Worm (Caenorhabditis elegans) whole organism, mixed stage, embryonic: ENCODE measurements around the gene F57F4.1.
A peak's percentile ranks its signal among the peaks of the same experiment; 100 is the strongest.

Experiments used
- M03D4.4 ChIP-seq: sonication (generic microtip); optimal IDR thresholded peaks from 2 replicates; lab custom pipeline; 2017; ENCODE audit warnings: mild to moderate bottlenecking, missing genetic modification characterization, missing compliant biosample characterization
- bed-3 ChIP-seq: fragments of 200-800 bp; sonication (Bioruptor generic); optimal IDR thresholded peaks from 3 replicates; lab custom pipeline; 2018; ENCODE audit warnings: mild to moderate bottlenecking, missing genetic modification characterization, moderate library complexity, missing compliant biosample characterization
- blmp-1 ChIP-seq: fragments of 150-350 bp; optimal IDR thresholded peaks from 2 replicates; lab custom pipeline; 2014; ENCODE audit warnings: missing biosample characterization, missing genetic modification characterization
- ceh-39 ChIP-seq: fragments of 150-350 bp; optimal IDR thresholded peaks from 2 replicates; lab custom pipeline; 2014; ENCODE audit warnings: missing biosample characterization, missing genetic modification characterization
- ceh-43 ChIP-seq: fragments of 200-800 bp; sonication (Bioruptor generic); optimal IDR thresholded peaks from 2 replicates; lab custom pipeline; 2018; ENCODE audit warnings: mild to moderate bottlenecking, missing genetic modification characterization, moderate library complexity, missing compliant biosample characterization
- ceh-83 ChIP-seq: fragments of 200-800 bp; sonication (Bioruptor generic); optimal IDR thresholded peaks from 2 replicates; lab custom pipeline; 2018; ENCODE audit warnings: mild to moderate bottlenecking, missing genetic modification characterization, missing compliant biosample characterization
- ces-1 ChIP-seq: fragments of 150-350 bp; optimal IDR thresholded peaks from 2 replicates; lab custom pipeline; 2014; ENCODE audit warnings: missing biosample characterization, missing genetic modification reagents, missing genetic modification characterization
- drap-1 ChIP-seq: fragments of 200-800 bp; sonication (Bioruptor generic); optimal IDR thresholded peaks from 3 replicates; lab custom pipeline; 2018; ENCODE audit warnings: mild to moderate bottlenecking, missing genetic modification characterization, missing compliant biosample characterization
- elt-1 ChIP-seq: sonication (generic microtip); optimal IDR thresholded peaks from 2 replicates; lab custom pipeline; 2017; ENCODE audit warnings: missing genetic modification characterization, mild to moderate bottlenecking, missing compliant biosample characterization, antibody characterized with exemption, moderate library complexity, borderline replicate concordance; ENCODE audit not compliant: insufficient read depth
- elt-3 ChIP-seq: fragments of 150-350 bp; optimal IDR thresholded peaks from 2 replicates; lab custom pipeline; 2014; ENCODE audit warnings: missing biosample characterization, missing genetic modification characterization
- flh-1 ChIP-seq: fragments of 200-800 bp; sonication (Bioruptor generic); optimal IDR thresholded peaks from 2 replicates; lab custom pipeline; 2018; ENCODE audit warnings: mild to moderate bottlenecking, missing genetic modification characterization, moderate library complexity, missing compliant biosample characterization
- ham-2 ChIP-seq: fragments of 200-800 bp; sonication (Bioruptor generic); optimal IDR thresholded peaks from 2 replicates; lab custom pipeline; 2018; ENCODE audit warnings: mild to moderate bottlenecking, missing genetic modification characterization, missing compliant biosample characterization
- hlh-1 ChIP-seq: fragments of 150-350 bp; optimal IDR thresholded peaks from 2 replicates; lab custom pipeline; 2014; ENCODE audit warnings: missing biosample characterization, missing genetic modification reagents, missing genetic modification characterization
- lin-13 ChIP-seq: fragments of 150-350 bp; optimal IDR thresholded peaks from 2 replicates; lab custom pipeline; 2014; ENCODE audit warnings: missing biosample characterization, missing genetic modification characterization
- lin-32 ChIP-seq: fragments of 200-800 bp; sonication (Bioruptor generic); optimal IDR thresholded peaks from 2 replicates; lab custom pipeline; 2018; ENCODE audit warnings: mild to moderate bottlenecking, missing genetic modification characterization, missing compliant biosample characterization
- lsy-2 ChIP-seq: fragments of 150-350 bp; optimal IDR thresholded peaks from 2 replicates; lab custom pipeline; 2014; ENCODE audit warnings: missing biosample characterization, missing genetic modification characterization
- mab-5 ChIP-seq: fragments of 150-350 bp; optimal IDR thresholded peaks from 2 replicates; lab custom pipeline; 2014; ENCODE audit warnings: missing biosample characterization, missing genetic modification characterization
- mep-1 ChIP-seq: fragments of 150-350 bp; optimal IDR thresholded peaks from 2 replicates; lab custom pipeline; 2017; ENCODE audit warnings: missing biosample characterization, missing genetic modification reagents, missing genetic modification characterization, inconsistent platforms
- mls-2 ChIP-seq: sonication (generic microtip); optimal IDR thresholded peaks from 2 replicates; lab custom pipeline; 2016; ENCODE audit warnings: mild to moderate bottlenecking, missing genetic modification characterization, moderate library complexity, missing compliant biosample characterization
- nhr-12 ChIP-seq: fragments of 150-350 bp; optimal IDR thresholded peaks from 2 replicates; lab custom pipeline; 2014; ENCODE audit warnings: missing biosample characterization, missing genetic modification characterization
- nhr-2 ChIP-seq: fragments of 150-350 bp; optimal IDR thresholded peaks from 2 replicates; lab custom pipeline; 2014; ENCODE audit warnings: missing biosample characterization, missing genetic modification characterization
- nhr-28 ChIP-seq: fragments of 150-350 bp; optimal IDR thresholded peaks from 2 replicates; lab custom pipeline; 2014; ENCODE audit warnings: missing biosample characterization, missing genetic modification characterization
- nhr-76 ChIP-seq: sonication (generic microtip); optimal IDR thresholded peaks from 2 replicates; lab custom pipeline; 2017; ENCODE audit warnings: missing biosample characterization, missing genetic modification characterization
- pha-4 ChIP-seq: fragments of 150-350 bp; optimal IDR thresholded peaks from 2 replicates; lab custom pipeline; 2018; ENCODE audit warnings: missing biosample characterization, missing genetic modification reagents, missing genetic modification characterization
- sem-2 ChIP-seq: fragments of 200-800 bp; sonication (Bioruptor generic); optimal IDR thresholded peaks from 2 replicates; lab custom pipeline; 2018; ENCODE audit warnings: mild to moderate bottlenecking, missing genetic modification characterization, missing compliant biosample characterization
- snpc-4 ChIP-seq: fragments of 150-350 bp; optimal IDR thresholded peaks from 2 replicates; lab custom pipeline; 2014; ENCODE audit warnings: missing biosample characterization, missing genetic modification characterization
- sptf-1 ChIP-seq: sonication (generic microtip); optimal IDR thresholded peaks from 2 replicates; lab custom pipeline; 2017; ENCODE audit warnings: mild to moderate bottlenecking, missing genetic modification characterization, moderate library complexity, missing compliant biosample characterization
- tbx-8 ChIP-seq: fragments of 200-800 bp; sonication (Bioruptor generic); optimal IDR thresholded peaks from 2 replicates; lab custom pipeline; 2018; ENCODE audit warnings: mild to moderate bottlenecking, missing genetic modification characterization, moderate library complexity, missing compliant biosample characterization
- unc-39 ChIP-seq: fragments of 150-350 bp; optimal IDR thresholded peaks from 2 replicates; lab custom pipeline; 2014; ENCODE audit warnings: missing biosample characterization, missing genetic modification characterization
- zip-8 ChIP-seq: fragments of 150-350 bp; optimal IDR thresholded peaks from 2 replicates; lab custom pipeline; 2014; ENCODE audit warnings: missing biosample characterization, missing genetic modification characterization
- ztf-11 ChIP-seq: fragments of 150-350 bp; optimal IDR thresholded peaks from 2 replicates; lab custom pipeline; 2014; ENCODE audit warnings: missing biosample characterization, missing genetic modification characterization

F57F4.1 gene

ce11 chrV:6411161-6411560 lies 20.9 kb downstream of the F57F4.1 start:
- TF ChIP-seq sem-2 (GFP tag; lab: Kevin White, UChicago): no peak
- TF ChIP-seq tbx-8 (GFP tag; lab: Kevin White, UChicago): no peak

DNA sequence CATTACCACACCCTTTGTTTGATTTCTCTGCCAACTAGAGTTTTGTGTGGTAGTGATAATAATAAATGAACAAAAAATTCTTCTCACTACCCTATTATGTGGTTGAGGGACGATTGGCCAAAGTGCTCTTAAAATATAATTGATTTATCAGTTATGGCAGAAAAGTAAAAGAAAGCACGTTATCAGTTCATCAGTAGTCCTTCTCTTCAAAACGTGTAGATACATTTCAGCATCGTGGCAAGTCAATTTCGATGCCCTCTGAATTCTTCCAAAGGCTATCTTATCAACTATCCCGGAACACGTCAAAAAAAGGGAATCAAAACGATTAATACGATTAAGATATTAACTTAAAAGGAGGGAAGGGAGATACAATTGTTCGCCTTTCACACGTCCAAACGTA lies 22.8 kb downstream of the F57F4.1 start:
- no peak for TF ChIP-seq nhr-28 (tag; lab: Kevin White, UChicago)
- no peak for TF ChIP-seq ham-2
- no peak for TF ChIP-seq drap-1 (GFP tag; lab: Kevin White, UChicago)
- TF ChIP-seq pha-4 (tag; lab: Kevin White, UChicago): no peak
- TF ChIP-seq ceh-43 (GFP tag; lab: Kevin White, UChicago): no peak
- TF ChIP-seq sem-2 (GFP tag; lab: Kevin White, UChicago): no peak
- TF ChIP-seq elt-3: no peak
- TF ChIP-seq mab-5 (tag; lab: Kevin White, UChicago): no peak
- no peak for TF ChIP-seq tbx-8 (GFP tag; lab: Kevin White, UChicago)
- TF ChIP-seq lin-13 (tag; lab: Kevin White, UChicago): no peak
- TF ChIP-seq lsy-2 (tag; lab: Kevin White, UChicago): no peak
- TF ChIP-seq ceh-39 (tag; lab: Kevin White, UChicago): no peak
- no peak for TF ChIP-seq hlh-1
- TF ChIP-seq, all 35 proteins: peak for 0

DNA sequence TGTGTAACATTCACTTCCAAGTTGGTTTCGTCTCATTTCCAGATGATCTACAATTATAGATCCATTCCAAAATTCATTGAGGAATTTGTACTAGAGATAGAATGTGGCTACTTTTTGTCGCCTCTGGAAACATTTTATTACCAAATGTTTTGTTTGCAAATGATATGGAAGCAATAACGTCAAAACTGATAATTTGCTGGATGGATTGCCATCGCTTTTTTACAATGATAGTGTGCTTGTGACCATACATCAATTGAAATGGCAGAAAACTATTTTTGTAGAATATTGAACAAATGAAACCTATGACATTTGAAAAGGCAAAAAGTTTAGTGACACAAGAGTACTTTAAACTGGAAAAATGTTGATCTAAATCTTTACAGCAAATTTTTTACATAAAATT lies 24.2 kb downstream of the F57F4.1 start:
- TF ChIP-seq nhr-28 (tag; lab: Kevin White, UChicago) (no peak), zip-8 (tag; lab: Kevin White, UChicago) (no peak), ztf-11 (no peak), nhr-76 (tag; lab: Kevin White, UChicago) (no peak)

ce11 chrV:6414985-6415384 lies 24.7 kb downstream of the F57F4.1 start, which contains the start of gene cht-6:
Gene cht-6 (plus strand): TSS chrV:6414993.
- TF ChIP-seq nhr-28 (tag; lab: Kevin White, UChicago): no peak
- no peak for TF ChIP-seq drap-1 (GFP tag; lab: Kevin White, UChicago)
- no peak for TF ChIP-seq nhr-76 (tag; lab: Kevin White, UChicago)
- no peak for TF ChIP-seq nhr-12
- TF ChIP-seq tbx-8 (GFP tag; lab: Kevin White, UChicago): no peak
- no peak for TF ChIP-seq mep-1 (tag; lab: Kevin White, UChicago)

DNA sequence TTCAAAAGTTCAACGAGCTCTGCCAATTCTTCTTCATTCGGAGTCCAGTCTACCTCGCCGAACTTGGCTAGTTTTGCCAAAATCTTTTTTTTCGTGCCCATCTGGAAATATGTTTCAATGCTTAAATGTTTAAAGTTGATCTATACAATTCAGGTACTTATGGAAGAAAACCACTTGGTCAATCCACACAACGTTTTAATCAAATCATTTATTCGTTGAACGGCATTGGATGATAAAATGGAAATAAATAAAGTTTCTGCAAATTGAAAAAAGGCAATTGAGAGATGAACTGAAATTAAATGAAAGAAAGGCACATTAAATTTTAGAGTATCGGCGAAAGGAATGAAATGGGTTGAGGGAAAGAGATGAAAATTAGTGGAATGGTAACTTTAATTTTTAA lies 33.8 kb downstream of the F57F4.1 start, which contains the start of gene urb-1:
Gene urb-1 (minus strand): TSS at position 101 of the 400 bp plus-strand sequence.
- no peak for TF ChIP-seq ceh-39 (tag; lab: Kevin White, UChicago)
- TF ChIP-seq elt-1 (tag; lab: Kevin White, UChicago): no peak
- TF ChIP-seq mls-2 (tag; lab: Kevin White, UChicago): no peak
- no peak for TF ChIP-seq mab-5 (tag; lab: Kevin White, UChicago)
- no peak for TF ChIP-seq flh-1
- TF ChIP-seq pha-4 (tag; lab: Kevin White, UChicago): no peak
- TF ChIP-seq lin-13 (tag; lab: Kevin White, UChicago): no peak
- no peak for TF ChIP-seq blmp-1
- no peak for TF ChIP-seq lsy-2 (tag; lab: Kevin White, UChicago)
- TF ChIP-seq mep-1 (tag; lab: Kevin White, UChicago): no peak
- no peak for TF ChIP-seq ceh-83
- TF ChIP-seq unc-39 (tag; lab: Kevin White, UChicago): no peak
- no peak for TF ChIP-seq snpc-4 (tag; lab: Kevin White, UChicago)
- no peak for TF ChIP-seq nhr-2 (tag; lab: Kevin White, UChicago)
- no peak for TF ChIP-seq nhr-12
- no peak for TF ChIP-seq elt-3
- TF ChIP-seq bed-3 (GFP tag; lab: Kevin White, UChicago): no peak
- TF ChIP-seq M03D4.4: no peak

DNA sequence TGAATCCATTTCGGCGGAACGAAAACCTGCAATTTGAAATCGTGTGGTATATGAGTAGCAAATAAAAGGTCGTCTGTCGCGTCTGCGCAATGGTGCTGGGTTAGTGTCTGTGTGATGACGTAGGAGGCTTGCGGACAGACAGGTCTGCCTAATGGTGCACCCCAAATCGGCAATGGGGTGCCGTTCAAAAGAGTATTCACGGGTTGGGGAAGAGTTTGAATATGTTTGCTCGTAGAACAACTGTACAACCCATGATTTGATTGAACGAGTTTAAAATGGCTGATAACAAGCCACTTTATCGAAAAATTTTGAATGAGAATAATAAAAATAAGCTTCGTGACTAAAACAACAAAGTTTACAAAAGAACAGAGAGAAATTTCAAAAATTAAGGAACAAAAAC lies 35.7 kb downstream of the F57F4.1 start, which contains the start of gene T05H4.11:
Gene T05H4.11 (minus strand): TSS at position 335 of the 400 bp plus-strand sequence.
- TF ChIP-seq lin-32 (GFP tag; lab: Kevin White, UChicago): no peak
- TF ChIP-seq drap-1 (GFP tag; lab: Kevin White, UChicago): no peak
- TF ChIP-seq ceh-39 (tag; lab: Kevin White, UChicago): no peak
- no peak for TF ChIP-seq nhr-28 (tag; lab: Kevin White, UChicago)
- TF ChIP-seq mep-1 (tag; lab: Kevin White, UChicago): no peak
- no peak for TF ChIP-seq hlh-1
- TF ChIP-seq zip-8 (tag; lab: Kevin White, UChicago): no peak
- TF ChIP-seq nhr-12: no peak
- no peak for TF ChIP-seq ces-1 (GFP tag; lab: Kevin White, UChicago)
- TF ChIP-seq tbx-8 (GFP tag; lab: Kevin White, UChicago): no peak
- peak; percentile 22 for TF ChIP-seq sptf-1 (tag; lab: Kevin White, UChicago)
- peak; percentile 19 for TF ChIP-seq mls-2 (tag; lab: Kevin White, UChicago)
- TF ChIP-seq, all 35 proteins: peak for 2
